Worm (Caenorhabditis elegans) whole organism, L4 larva: Measurements from ENCODE around the gene nhr-128.

Source experiments
- F49E8.2 ChIP-seq: sonication (generic microtip); optimal IDR thresholded peaks from 2 replicates; lab custom pipeline; 2016; ENCODE audit warnings: missing compliant biosample characterization, mild to moderate bottlenecking, missing genetic modification characterization, borderline replicate concordance
- Y48G9A.11 ChIP-seq: fragments of 200-800 bp; sonication (Bioruptor generic); IDR thresholded peaks from 2 replicates; pipeline ENCODE4 v1.3.6; 2022; ENCODE audit warnings: missing genetic modification reagents, missing genetic modification characterization, missing compliant biosample characterization
- Y5F2A.4 ChIP-seq: fragments of 200-800 bp; sonication (Bioruptor generic); optimal IDR thresholded peaks from 2 replicates; lab custom pipeline; 2018; ENCODE audit warnings: mild to moderate bottlenecking, missing genetic modification characterization, missing compliant biosample characterization
- aha-1 ChIP-seq: fragments of 150-350 bp; peaks from one replicate; lab custom pipeline; 2014; ENCODE audit warnings: missing biosample characterization, missing genetic modification characterization
- ama-1 ChIP-seq: fragments of 150-350 bp; optimal IDR thresholded peaks from 2 replicates; lab custom pipeline; 2014; ENCODE audit warnings: inconsistent platforms, mixed read lengths
- ceh-44 ChIP-seq: fragments of 200-800 bp; sonication (Bioruptor generic); IDR thresholded peaks from 2 replicates; pipeline ENCODE4 v1.3.6; 2022; ENCODE audit warnings: missing genetic modification reagents, missing genetic modification characterization, missing compliant biosample characterization
- daf-12 ChIP-seq: fragments of 150-350 bp; optimal IDR thresholded peaks from 2 replicates; lab custom pipeline; 2014; ENCODE audit warnings: missing biosample characterization, missing genetic modification reagents, missing genetic modification characterization
- daf-16 ChIP-seq, 3 experiments: sonication (generic microtip); optimal IDR thresholded peaks; 2 replicates each; lab custom pipeline; 2016 to 2017; ENCODE audit warnings: missing genetic modification characterization in 3 of 3, missing genetic modification reagents in 3 of 3, mild to moderate bottlenecking in 2 of 3, missing compliant biosample characterization in 2 of 3, missing biosample characterization in 1 of 3, moderate library complexity in 1 of 3
- daf-8 ChIP-seq: fragments of 200-800 bp; sonication (Bioruptor generic); IDR thresholded peaks from 2 replicates; pipeline ENCODE4 v1.3.6; 2022; ENCODE audit warnings: missing genetic modification characterization, missing compliant biosample characterization
- dmd-6 ChIP-seq: fragments of 200-800 bp; sonication (Bioruptor generic); IDR thresholded peaks from 2 replicates; pipeline ENCODE4 v1.3.6; 2022; ENCODE audit warnings: missing genetic modification reagents, missing genetic modification characterization, missing compliant biosample characterization
- dve-1 ChIP-seq: sonication (generic microtip); optimal IDR thresholded peaks from 2 replicates; lab custom pipeline; 2017; ENCODE audit warnings: antibody characterized with exemption, mild to moderate bottlenecking, missing genetic modification characterization, missing compliant biosample characterization; ENCODE audit not compliant: insufficient read depth
- egl-27 ChIP-seq: sonication (generic microtip); optimal IDR thresholded peaks from 3 replicates; lab custom pipeline; 2017; ENCODE audit warnings: missing biosample characterization, missing genetic modification reagents, missing genetic modification characterization
- egl-43 ChIP-seq: fragments of 200-800 bp; sonication (Bioruptor generic); IDR thresholded peaks from 2 replicates; pipeline ENCODE4 v1.3.6; 2022; ENCODE audit warnings: missing genetic modification reagents, missing genetic modification characterization, missing compliant biosample characterization
- fkh-10 ChIP-seq: fragments of 150-350 bp; optimal IDR thresholded peaks from 2 replicates; lab custom pipeline; 2014; ENCODE audit warnings: missing biosample characterization, missing genetic modification reagents, missing genetic modification characterization
- hlh-11 ChIP-seq: fragments of 200-800 bp; sonication (Bioruptor generic); optimal IDR thresholded peaks from 2 replicates; lab custom pipeline; 2018; ENCODE audit warnings: mild to moderate bottlenecking, missing genetic modification characterization, missing compliant biosample characterization
- hlh-30 ChIP-seq: sonication (generic microtip); optimal IDR thresholded peaks from 2 replicates; lab custom pipeline; 2017; ENCODE audit warnings: antibody characterized with exemption, mild to moderate bottlenecking, missing genetic modification characterization, missing compliant biosample characterization; ENCODE audit not compliant: insufficient read depth
- hmg-1.1 ChIP-seq: fragments of 200-800 bp; sonication (Bioruptor generic); IDR thresholded peaks from 2 replicates; pipeline ENCODE4 v1.3.6; 2022; ENCODE audit warnings: missing genetic modification reagents, missing genetic modification characterization, missing compliant biosample characterization
- lin-1 ChIP-seq: fragments of 200-800 bp; sonication (Bioruptor generic); IDR thresholded peaks from 2 replicates; pipeline ENCODE4 v1.3.6; 2022; ENCODE audit warnings: missing genetic modification reagents, missing genetic modification characterization, missing compliant biosample characterization
- lin-29 ChIP-seq: fragments of 200-800 bp; sonication (Bioruptor generic); IDR thresholded peaks from 2 replicates; pipeline ENCODE4 v1.3.6; 2022; ENCODE audit warnings: missing genetic modification reagents, missing genetic modification characterization, missing compliant biosample characterization
- lin-38 ChIP-seq: fragments of 200-800 bp; sonication (Bioruptor generic); IDR thresholded peaks from 2 replicates; pipeline ENCODE4 v1.3.6; 2022; ENCODE audit warnings: missing genetic modification reagents, missing genetic modification characterization, missing compliant biosample characterization
- lin-39 ChIP-seq: fragments of 150-350 bp; optimal IDR thresholded peaks from 2 replicates; lab custom pipeline; 2014; ENCODE audit warnings: missing biosample characterization, missing genetic modification reagents, missing genetic modification characterization
- mep-1 ChIP-seq: fragments of 150-350 bp; sonication (generic microtip); optimal IDR thresholded peaks from 3 replicates; lab custom pipeline; 2014; ENCODE audit warnings: missing biosample characterization, missing genetic modification characterization
- nhr-10 ChIP-seq: fragments of 150-350 bp; optimal IDR thresholded peaks from 2 replicates; lab custom pipeline; 2014; ENCODE audit warnings: missing biosample characterization, missing genetic modification characterization
- nhr-102 ChIP-seq: sonication (generic microtip); optimal IDR thresholded peaks from 2 replicates; lab custom pipeline; 2016; ENCODE audit warnings: mild to moderate bottlenecking, missing genetic modification characterization, moderate library complexity, missing compliant biosample characterization
- nhr-28 ChIP-seq: fragments of 150-350 bp; optimal IDR thresholded peaks from 2 replicates; lab custom pipeline; 2014; ENCODE audit warnings: missing biosample characterization, missing genetic modification characterization
- nhr-77 ChIP-seq: fragments of 150-350 bp; optimal IDR thresholded peaks from 2 replicates; lab custom pipeline; 2014; ENCODE audit warnings: missing biosample characterization, missing genetic modification characterization
- pqm-1 ChIP-seq: sonication (generic microtip); optimal IDR thresholded peaks from 2 replicates; lab custom pipeline; 2017; ENCODE audit warnings: missing biosample characterization, missing genetic modification characterization
- rbr-2 ChIP-seq: sonication (generic microtip); optimal IDR thresholded peaks from 2 replicates; lab custom pipeline; 2016; ENCODE audit warnings: missing genotype, missing genetic modification characterization, missing compliant biosample characterization
- snpc-4 ChIP-seq: fragments of 150-350 bp; optimal IDR thresholded peaks from 2 replicates; lab custom pipeline; 2014; ENCODE audit warnings: missing biosample characterization, missing genetic modification characterization
- unc-39 ChIP-seq: sonication (generic microtip); optimal IDR thresholded peaks from 2 replicates; lab custom pipeline; 2017; ENCODE audit warnings: missing biosample characterization, missing genetic modification characterization
- unc-62 ChIP-seq, 3 experiments: fragments of 150-350 bp in 1 of 3; sonication (generic microtip); optimal IDR thresholded peaks in 2 of 3; peaks in 1 of 3; 1 replicate in 1 of 3; 2 replicates in 2 of 3; lab custom pipeline; 2014 to 2017; ENCODE audit warnings: missing biosample characterization in 3 of 3, missing genetic modification characterization in 3 of 3, missing genetic modification reagents in 3 of 3, missing genotype in 1 of 3
- zfp-3 ChIP-seq: fragments of 200-800 bp; sonication (Bioruptor generic); conservative IDR thresholded peaks from 2 replicates; pipeline ENCODE4 v1.3.6; 2022; ENCODE audit warnings: missing genetic modification reagents, missing genetic modification characterization, missing compliant biosample characterization
- ztf-11 ChIP-seq: fragments of 150-350 bp; optimal IDR thresholded peaks from 2 replicates; lab custom pipeline; 2014; ENCODE audit warnings: missing biosample characterization, missing genetic modification characterization

The nhr-128 gene

ce11 chrV:2230912-2231311 is 9.0 kb downstream of the nhr-128 start, which contains the start of gene nhr-134 (continued):
- peak; percentile 87 for TF ChIP-seq hlh-30 (tag; lab: Kevin White, UChicago)

ce11 chrV:2233177-2233576 is 11.3 kb downstream of the nhr-128 start, which contains the start of gene nhr-96:
nhr-96 (plus strand) TSS chrV:2233477.
- TF ChIP-seq daf-12 (tag; lab: Kevin White, UChicago) (no peak), daf-8 (no peak), lin-39 (no peak), Y5F2A.4 (no peak), ceh-44 (GFP tag; lab: Robert Waterston, UW) (no peak), snpc-4 (no peak), lin-29 (GFP tag; lab: Robert Waterston, UW) (no peak), lin-1 (GFP tag; lab: Robert Waterston, UW) (no peak), zfp-3 (no peak)
- TF ChIP-seq, all 104 proteins: peak for 0

DNA sequence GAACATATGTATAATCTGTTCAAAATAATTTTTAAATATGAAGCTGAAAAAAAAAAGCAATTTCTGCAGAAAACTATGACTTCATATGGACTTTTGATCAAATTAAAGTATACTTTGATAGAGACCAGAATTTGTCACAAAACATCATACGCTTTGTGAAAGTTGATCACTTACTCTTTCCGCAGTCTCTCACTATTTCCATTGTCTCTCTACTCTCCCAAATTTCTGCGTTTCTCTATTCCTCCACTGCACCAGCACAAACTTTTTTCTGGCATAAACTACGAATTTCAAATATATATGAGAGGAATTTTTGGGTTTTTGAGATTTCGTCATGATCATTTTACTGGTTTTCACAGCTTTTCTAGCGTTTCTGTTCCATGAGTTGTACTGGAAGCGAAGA is 14.0 kb downstream of the nhr-128 start, which contains the start of gene cyp-33C4:
Gene cyp-33C4 (plus strand): TSS at position 293 of the 400 bp plus-strand sequence.
- peak; percentile 19 for TF ChIP-seq mep-1 (tag; lab: Kevin White, UChicago)
- TF ChIP-seq dmd-6 (GFP tag; lab: Robert Waterston, UW): peak; percentile 75
- peak; percentile 8 for TF ChIP-seq nhr-102 (tag; lab: Kevin White, UChicago)
- no peak for TF ChIP-seq aha-1 (tag; lab: Kevin White, UChicago)
- TF ChIP-seq daf-16 (GFP tag; optimal IDR thresholded peaks at IDR 0.05; lab: Kevin White, UChicago): no peak
- TF ChIP-seq daf-16 (tag; optimal IDR thresholded peaks at IDR 0.05; lab: Kevin White, UChicago): peak; percentile 10
- no peak for TF ChIP-seq ztf-11 (tag; lab: Kevin White, UChicago)
- no peak for TF ChIP-seq Y48G9A.11 (GFP tag; lab: Robert Waterston, UW)
- peak; percentile 32 for TF ChIP-seq hlh-30 (tag; lab: Kevin White, UChicago)
- TF ChIP-seq lin-1 (GFP tag; lab: Robert Waterston, UW): no peak
- no peak for TF ChIP-seq lin-38 (GFP tag; lab: Robert Waterston, UW)
- no peak for TF ChIP-seq snpc-4
- no peak for TF ChIP-seq lin-29 (GFP tag; lab: Robert Waterston, UW)
- TF ChIP-seq hlh-11 (tag; lab: Kevin White, UChicago): peak; percentile 52
- TF ChIP-seq nhr-28 (tag; lab: Kevin White, UChicago): peak; percentile 91
- peak; percentile 14 for TF ChIP-seq nhr-77
- TF ChIP-seq dve-1 (tag; lab: Kevin White, UChicago): peak; percentile 34
- TF ChIP-seq pqm-1 (tag; lab: Kevin White, UChicago): peak; percentile 5
- TF ChIP-seq unc-39: no peak
- TF ChIP-seq unc-62 (GFP tag; optimal IDR thresholded peaks at IDR 0.05 in 1 of 2; lab: Kevin White, UChicago): peak in 1 of 2 experiments; percentile 35
- no peak for TF ChIP-seq unc-62 (tag; optimal IDR thresholded peaks at IDR 0.05; lab: Kevin White, UChicago)

- TF ChIP-seq egl-27 (no peak), nhr-10 (tag; lab: Kevin White, UChicago) (no peak), egl-43 (GFP tag; lab: Robert Waterston, UW) (no peak), dve-1 (tag; lab: Kevin White, UChicago) (peak; percentile 14), nhr-28 (tag; lab: Kevin White, UChicago) (peak; percentile 28), F49E8.2 (no peak), ztf-11 (tag; lab: Kevin White, UChicago) (no peak), unc-62 (GFP tag; optimal IDR thresholded peaks at IDR 0.05 in 1 of 2; lab: Kevin White, UChicago) (peak in 1 of 2 experiments; percentile 28), unc-62 (tag; optimal IDR thresholded peaks at IDR 0.05; lab: Kevin White, UChicago) (no peak), fkh-10 (GFP tag; lab: Kevin White, UChicago) (no peak), rbr-2 (tag; lab: Kevin White, UChicago) (no peak), daf-16 (GFP tag; optimal IDR thresholded peaks at IDR 0.05; lab: Kevin White, UChicago) (no peak), daf-16 (tag; optimal IDR thresholded peaks at IDR 0.05; lab: Kevin White, UChicago) (peak; percentile 37), ama-1 (lab: Kevin White, UChicago) (no peak), nhr-77 (no peak), hmg-1.1 (no peak)
These were observed 16.1 kb downstream of the nhr-128 start for ce11 chrV:2238012-2238411.
